Worm (Caenorhabditis elegans) whole organism, mixed stage, embryonic: ENCODE data around the gene C08E3.1.

ENCODE experiments used
- ceh-83 ChIP-seq: fragments of 200-800 bp; sonication (Bioruptor generic); optimal IDR thresholded peaks from 2 replicates; lab custom pipeline; 2018; ENCODE audit warnings: mild to moderate bottlenecking, missing genetic modification characterization, missing compliant biosample characterization
- elt-1 ChIP-seq: sonication (generic microtip); optimal IDR thresholded peaks from 2 replicates; lab custom pipeline; 2017; ENCODE audit warnings: missing genetic modification characterization, mild to moderate bottlenecking, missing compliant biosample characterization, antibody characterized with exemption, moderate library complexity, borderline replicate concordance; ENCODE audit not compliant: insufficient read depth
- flh-1 ChIP-seq: fragments of 200-800 bp; sonication (Bioruptor generic); optimal IDR thresholded peaks from 2 replicates; lab custom pipeline; 2018; ENCODE audit warnings: mild to moderate bottlenecking, missing genetic modification characterization, moderate library complexity, missing compliant biosample characterization
- lsy-2 ChIP-seq: fragments of 150-350 bp; optimal IDR thresholded peaks from 2 replicates; lab custom pipeline; 2014; ENCODE audit warnings: missing biosample characterization, missing genetic modification characterization
- mls-2 ChIP-seq: sonication (generic microtip); optimal IDR thresholded peaks from 2 replicates; lab custom pipeline; 2016; ENCODE audit warnings: mild to moderate bottlenecking, missing genetic modification characterization, moderate library complexity, missing compliant biosample characterization
- nhr-12 ChIP-seq: fragments of 150-350 bp; optimal IDR thresholded peaks from 2 replicates; lab custom pipeline; 2014; ENCODE audit warnings: missing biosample characterization, missing genetic modification characterization
- nhr-237 ChIP-seq: fragments of 150-350 bp; optimal IDR thresholded peaks from 2 replicates; lab custom pipeline; 2014; ENCODE audit warnings: missing biosample characterization, missing genetic modification characterization

ce11 chrII:1644777-1645348, 11.3 kb downstream of the C08E3.1 start, which contains the start of gene ZC204.6:
- TF ChIP-seq elt-1 (tag; lab: Kevin White, UChicago) = no peak
- TF ChIP-seq ceh-83 (GFP tag; lab: Kevin White, UChicago) = no peak
- no peak for TF ChIP-seq nhr-12 (tag; lab: Kevin White, UChicago)
- no peak for TF ChIP-seq lsy-2 (tag; lab: Kevin White, UChicago)
- TF ChIP-seq mls-2 (tag; lab: Kevin White, UChicago) = no peak
- no peak for TF ChIP-seq nhr-237 (tag; lab: Kevin White, UChicago)
- TF ChIP-seq flh-1 (GFP tag; lab: Kevin White, UChicago) = no peak
